Worm (Caenorhabditis elegans) whole organism, young adult: ENCODE data around the gene B0222.15.

ENCODE experiments used
- F22D6.2 ChIP-seq: sonication (generic microtip); optimal IDR thresholded peaks from 2 replicates; lab custom pipeline; 2016; ENCODE audit warnings: mild to moderate bottlenecking, missing genetic modification characterization, missing compliant biosample characterization
- K11D2.4 ChIP-seq: fragments of 200-800 bp; sonication (Bioruptor generic); IDR thresholded peaks from 2 replicates; pipeline ENCODE4 v1.3.6; 2022; ENCODE audit warnings: missing genetic modification reagents, missing genetic modification characterization, missing compliant biosample characterization
- Y53G8AR.9 ChIP-seq: fragments of 200-800 bp; sonication (Bioruptor generic); conservative IDR thresholded peaks from 2 replicates; pipeline ENCODE4 v1.3.6; 2022; ENCODE audit warnings: missing genetic modification reagents, missing genetic modification characterization, missing compliant biosample characterization
- ama-1 ChIP-seq, 3 experiments: fragments of 150-350 bp in 1 of 3; sonication (generic microtip) in 2 of 3; optimal IDR thresholded peaks; 2 replicates each; lab custom pipeline; 2014 to 2018; ENCODE audit warnings: missing biosample characterization in 2 of 3, missing genetic modification characterization in 2 of 3, missing genetic modification reagents in 2 of 3
- attf-3 ChIP-seq: fragments of 200-800 bp; sonication (Bioruptor generic); conservative IDR thresholded peaks from 2 replicates; pipeline ENCODE4 v1.3.6; 2022; ENCODE audit warnings: missing genetic modification reagents, missing genetic modification characterization, missing compliant biosample characterization
- ceh-91 ChIP-seq: fragments of 200-800 bp; sonication (Bioruptor generic); IDR thresholded peaks from 2 replicates; pipeline ENCODE4 v1.3.6; 2022; ENCODE audit warnings: missing genetic modification reagents, missing genetic modification characterization, missing compliant biosample characterization
- madf-10 ChIP-seq: sonication (generic microtip); optimal IDR thresholded peaks from 2 replicates; lab custom pipeline; 2016; ENCODE audit warnings: mild to moderate bottlenecking, missing genetic modification characterization, missing compliant biosample characterization
- madf-6 ChIP-seq: fragments of 200-800 bp; sonication (Bioruptor generic); IDR thresholded peaks from 2 replicates; pipeline ENCODE4 v1.3.6; 2022; ENCODE audit warnings: missing genetic modification reagents, missing genetic modification characterization, missing compliant biosample characterization
- nhr-120 ChIP-seq: fragments of 200-800 bp; sonication (Bioruptor generic); IDR thresholded peaks from 2 replicates; pipeline ENCODE4 v1.3.6; 2022; ENCODE audit warnings: missing genetic modification characterization, missing compliant biosample characterization
- nhr-90 ChIP-seq: sonication (generic microtip); optimal IDR thresholded peaks from 2 replicates; lab custom pipeline; 2016; ENCODE audit warnings: missing genotype, mild to moderate bottlenecking, missing genetic modification characterization, missing compliant biosample characterization
- snpc-1.1 ChIP-seq: sonication (generic microtip); optimal IDR thresholded peaks from 2 replicates; lab custom pipeline; 2017; ENCODE audit warnings: missing genetic modification characterization, mild to moderate bottlenecking, missing compliant biosample characterization, antibody characterized with exemption, moderate library complexity, missing genotype, missing genetic modification reagents; ENCODE audit not compliant: insufficient read depth
- tbp1 ChIP-seq: fragments of 200-800 bp; sonication (Bioruptor generic); optimal IDR thresholded peaks from 2 replicates; lab custom pipeline; 2018; ENCODE audit warnings: mild to moderate bottlenecking, missing genetic modification characterization, missing compliant biosample characterization

- TF ChIP-seq K11D2.4 (GFP tag; lab: Robert Waterston, UW) (no peak), snpc-1.1 (tag; lab: Kevin White, UChicago) (no peak), attf-3 (GFP tag; lab: Robert Waterston, UW) (no peak), ceh-91 (no peak), madf-6 (no peak), madf-10 (no peak), nhr-120 (GFP tag; lab: Robert Waterston, UW) (no peak), ama-1 (optimal IDR thresholded peaks at IDR 0.05; lab: Kevin White, UChicago) (no peak), ama-1 (GFP tag; optimal IDR thresholded peaks at IDR 0.05; lab: Kevin White, UChicago) (no peak), tbp1 (GFP tag; lab: Kevin White, UChicago) (no peak), F22D6.2 (tag; lab: Kevin White, UChicago) (no peak), nhr-90 (no peak), Y53G8AR.9 (no peak)
These were observed 963 bp downstream of the B0222.15 start for ce11 chrV:9155616-9156015.
